Worm (Caenorhabditis elegans) whole organism, L3 larva: Measurements from ENCODE around the gene F59G1.8.
"Not testable (repeated sequence)": the region's sequence is repeated elsewhere in the genome, so short reads cannot be mapped to it uniquely, and the experiment has no call there.

Experiments
- R02D3.7 ChIP-seq: fragments of 150-350 bp; optimal IDR thresholded peaks from 2 replicates; lab custom pipeline; 2014; ENCODE audit warnings: missing biosample characterization, missing genetic modification characterization
- ZK546.5 ChIP-seq: sonication (generic microtip); optimal IDR thresholded peaks from 2 replicates; lab custom pipeline; 2017; ENCODE audit warnings: missing biosample characterization, missing genetic modification characterization
- aly-2 ChIP-seq: fragments of 150-350 bp; optimal IDR thresholded peaks from 2 replicates; lab custom pipeline; 2014; ENCODE audit warnings: missing biosample characterization, missing genetic modification characterization
- ceh-28 ChIP-seq: fragments of 150-350 bp; optimal IDR thresholded peaks from 2 replicates; lab custom pipeline; 2014; ENCODE audit warnings: missing biosample characterization, missing genetic modification reagents, missing genetic modification characterization
- ceh-82 ChIP-seq: fragments of 150-350 bp; optimal IDR thresholded peaks from 2 replicates; lab custom pipeline; 2014; ENCODE audit warnings: missing biosample characterization, missing genetic modification characterization
- ceh-9 ChIP-seq: sonication (generic microtip); optimal IDR thresholded peaks from 2 replicates; lab custom pipeline; 2018; ENCODE audit warnings: missing biosample characterization, missing genetic modification characterization
- daf-12 ChIP-seq: fragments of 150-350 bp; optimal IDR thresholded peaks from 2 replicates; lab custom pipeline; 2014; ENCODE audit warnings: missing biosample characterization, missing genetic modification reagents, missing genetic modification characterization
- egl-27 ChIP-seq: sonication (generic microtip); optimal IDR thresholded peaks from 4 replicates; lab custom pipeline; 2017; ENCODE audit warnings: missing biosample characterization, missing genetic modification reagents, missing genetic modification characterization
- egl-5 ChIP-seq: fragments of 150-350 bp; optimal IDR thresholded peaks from 2 replicates; lab custom pipeline; 2017; ENCODE audit warnings: missing biosample characterization, missing genetic modification reagents, missing genetic modification characterization, inconsistent platforms
- elt-1 ChIP-seq: fragments of 150-350 bp; optimal IDR thresholded peaks from 2 replicates; lab custom pipeline; 2014; ENCODE audit warnings: missing biosample characterization, missing genetic modification characterization
- elt-2 ChIP-seq: sonication (generic microtip); optimal IDR thresholded peaks from 2 replicates; lab custom pipeline; 2016; ENCODE audit warnings: missing genetic modification reagents, mild to moderate bottlenecking, missing genetic modification characterization, missing compliant biosample characterization
- elt-3 ChIP-seq, 3 experiments: fragments of 150-350 bp in 1 of 3; sonication (generic microtip) in 2 of 3; optimal IDR thresholded peaks; 2 replicates in 2 of 3; 4 replicates in 1 of 3; lab custom pipeline; 2014 to 2017; ENCODE audit warnings: missing biosample characterization in 3 of 3, missing genetic modification characterization in 3 of 3
- eor-1 ChIP-seq, 2 experiments: fragments of 150-350 bp; optimal IDR thresholded peaks; 2 replicates each; lab custom pipeline; 2014 to 2018; ENCODE audit warnings: missing biosample characterization in 2 of 2, missing genetic modification characterization in 2 of 2
- fkh-2 ChIP-seq: fragments of 150-350 bp; optimal IDR thresholded peaks from 2 replicates; lab custom pipeline; 2014; ENCODE audit warnings: missing biosample characterization, missing genetic modification reagents, missing genetic modification characterization
- fos-1 ChIP-seq: fragments of 150-350 bp; optimal IDR thresholded peaks from 2 replicates; lab custom pipeline; 2014; ENCODE audit warnings: missing biosample characterization, missing genetic modification characterization
- hmg-11 ChIP-seq: sonication (generic microtip); optimal IDR thresholded peaks from 2 replicates; lab custom pipeline; 2016; ENCODE audit warnings: missing genetic modification characterization, missing compliant biosample characterization
- jun-1 ChIP-seq: fragments of 150-350 bp; optimal IDR thresholded peaks from 2 replicates; lab custom pipeline; 2014; ENCODE audit warnings: missing biosample characterization, missing genetic modification reagents, missing genetic modification characterization
- lin-15B ChIP-seq: fragments of 150-350 bp; optimal IDR thresholded peaks from 2 replicates; lab custom pipeline; 2014; ENCODE audit warnings: missing biosample characterization, missing genetic modification characterization
- lin-39 ChIP-seq: fragments of 150-350 bp; optimal IDR thresholded peaks from 2 replicates; lab custom pipeline; 2018; ENCODE audit warnings: missing biosample characterization, missing genetic modification reagents, missing genetic modification characterization
- mdl-1 ChIP-seq: fragments of 150-350 bp; optimal IDR thresholded peaks from 2 replicates; lab custom pipeline; 2014; ENCODE audit warnings: missing biosample characterization, missing genetic modification characterization
- nfya-1 ChIP-seq: sonication (generic microtip); optimal IDR thresholded peaks from 2 replicates; lab custom pipeline; 2017; ENCODE audit warnings: missing genetic modification characterization, mild to moderate bottlenecking, missing compliant biosample characterization, antibody characterized with exemption, moderate library complexity; ENCODE audit not compliant: insufficient read depth
- nhr-11 ChIP-seq: fragments of 150-350 bp; optimal IDR thresholded peaks from 2 replicates; lab custom pipeline; 2014; ENCODE audit warnings: missing biosample characterization, missing genetic modification characterization
- nhr-23 ChIP-seq: fragments of 150-350 bp; optimal IDR thresholded peaks from 2 replicates; lab custom pipeline; 2014; ENCODE audit warnings: missing biosample characterization, missing genetic modification reagents, missing genetic modification characterization
- nhr-25 ChIP-seq: sonication (generic microtip); optimal IDR thresholded peaks from 2 replicates; lab custom pipeline; 2017; ENCODE audit warnings: missing biosample characterization, missing genetic modification characterization
- nhr-28 ChIP-seq: fragments of 150-350 bp; optimal IDR thresholded peaks from 2 replicates; lab custom pipeline; 2014; ENCODE audit warnings: missing biosample characterization, missing genetic modification characterization
- nhr-43 ChIP-seq: sonication (generic microtip); optimal IDR thresholded peaks from 2 replicates; lab custom pipeline; 2016; ENCODE audit warnings: mild to moderate bottlenecking, missing genetic modification characterization, missing compliant biosample characterization; ENCODE audit not compliant: poor library complexity, severe bottlenecking
- nhr-67 ChIP-seq: fragments of 150-350 bp; optimal IDR thresholded peaks from 2 replicates; lab custom pipeline; 2014; ENCODE audit warnings: missing biosample characterization, missing genetic modification characterization
- pha-4 ChIP-seq: fragments of 150-350 bp; optimal IDR thresholded peaks from 2 replicates; lab custom pipeline; 2014; ENCODE audit warnings: missing biosample characterization, missing genetic modification reagents, missing genetic modification characterization
- pqm-1 ChIP-seq: fragments of 150-350 bp; optimal IDR thresholded peaks from 2 replicates; lab custom pipeline; 2017; ENCODE audit warnings: missing biosample characterization, missing genetic modification characterization, inconsistent platforms
- sea-2 ChIP-seq: fragments of 150-350 bp; sonication (generic microtip); optimal IDR thresholded peaks from 4 replicates; lab custom pipeline; 2014; ENCODE audit warnings: missing biosample characterization, missing genetic modification reagents, missing genetic modification characterization
- skn-1 ChIP-seq: fragments of 150-350 bp; optimal IDR thresholded peaks from 2 replicates; lab custom pipeline; 2014; ENCODE audit warnings: missing biosample characterization, missing genetic modification characterization
- snpc-4 ChIP-seq: fragments of 150-350 bp; optimal IDR thresholded peaks from 2 replicates; lab custom pipeline; 2014; ENCODE audit warnings: missing biosample characterization, missing genetic modification characterization
- tbx-2 ChIP-seq: sonication (generic microtip); optimal IDR thresholded peaks from 2 replicates; lab custom pipeline; 2016; ENCODE audit warnings: mild to moderate bottlenecking, missing genetic modification characterization, missing compliant biosample characterization
- unc-39 ChIP-seq: sonication (generic microtip); optimal IDR thresholded peaks from 4 replicates; lab custom pipeline; 2017; ENCODE audit warnings: missing biosample characterization, missing genetic modification characterization
- zag-1 ChIP-seq: fragments of 150-350 bp; optimal IDR thresholded peaks from 2 replicates; lab custom pipeline; 2014; ENCODE audit warnings: missing biosample characterization, missing genetic modification characterization
- ztf-11 ChIP-seq: fragments of 150-350 bp; optimal IDR thresholded peaks from 2 replicates; lab custom pipeline; 2014; ENCODE audit warnings: missing biosample characterization, missing genetic modification characterization
- ztf-4 ChIP-seq: fragments of 150-350 bp; optimal IDR thresholded peaks from 2 replicates; lab custom pipeline; 2014; ENCODE audit warnings: missing biosample characterization, missing genetic modification characterization

The F59G1.8 gene

ce11 chrII:5876511-5876910 lies 29.9 kb upstream of the F59G1.8 start, which contains the start of gene F55C12.2:
TSS of gene F55C12.2 (plus strand) at chrII:5876811.
- not testable (repeated sequence) for TF ChIP-seq nhr-11 (tag; lab: Kevin White, UChicago); egl-5; nhr-28 (tag; lab: Kevin White, UChicago)

ce11 chrII:5880677-5881076 lies 25.7 kb upstream of the F59G1.8 start:
- TF ChIP-seq elt-1 (tag; lab: Kevin White, UChicago) = no peak
- no peak for TF ChIP-seq hmg-11
- TF ChIP-seq ZK546.5 = no peak
- no peak for TF ChIP-seq ceh-28 (tag; lab: Kevin White, UChicago)
- no peak for TF ChIP-seq nhr-28 (tag; lab: Kevin White, UChicago)
- peak; percentile 19 for TF ChIP-seq nhr-23 (tag; lab: Kevin White, UChicago)
- peak; percentile 90 for TF ChIP-seq nhr-25 (tag; lab: Kevin White, UChicago)
- TF ChIP-seq ztf-4 = no peak
- TF ChIP-seq egl-5 = no peak
- no peak for TF ChIP-seq ceh-82 (tag; lab: Kevin White, UChicago)
- TF ChIP-seq mdl-1 (tag; lab: Kevin White, UChicago) = no peak
- TF ChIP-seq fos-1 = no peak
- no peak for TF ChIP-seq zag-1
- TF ChIP-seq ceh-9 (tag; lab: Kevin White, UChicago) = no peak

- no peak for TF ChIP-seq ZK546.5
Observed at ce11 chrII:5884252-5884651, 22.1 kb upstream of the F59G1.8 start, which contains the start of gene rfip-1. TSS of gene rfip-1 (plus strand) at chrII:5884552.

- TF ChIP-seq skn-1 (tag; lab: Kevin White, UChicago) (no peak), nhr-67 (no peak), fkh-2 (no peak), zag-1 (no peak), R02D3.7 (tag; lab: Kevin White, UChicago) (no peak), elt-3 (tag; optimal IDR thresholded peaks at IDR 0.05; lab: Kevin White, UChicago) (peak in 1 of 3 experiments; percentile 53), ztf-11 (tag; lab: Kevin White, UChicago) (no peak), nhr-43 (tag; lab: Kevin White, UChicago) (peak; percentile 77), nhr-28 (tag; lab: Kevin White, UChicago) (no peak), lin-15B (tag; lab: Kevin White, UChicago) (no peak), ceh-82 (tag; lab: Kevin White, UChicago) (no peak), tbx-2 (tag; lab: Kevin White, UChicago) (no peak), jun-1 (tag; lab: Kevin White, UChicago) (no peak), snpc-4 (tag; lab: Kevin White, UChicago) (no peak), daf-12 (no peak), lin-39 (tag; lab: Kevin White, UChicago) (no peak), elt-2 (tag; lab: Kevin White, UChicago) (peak; percentile 67), nfya-1 (peak; percentile 56), pqm-1 (tag; lab: Kevin White, UChicago) (no peak), ZK546.5 (no peak), pha-4 (tag; lab: Kevin White, UChicago) (peak; percentile 17), nhr-23 (tag; lab: Kevin White, UChicago) (peak; percentile 72), egl-5 (no peak), egl-27 (tag; lab: Kevin White, UChicago) (no peak), eor-1 (tag; optimal IDR thresholded peaks at IDR 0.05; lab: Kevin White, UChicago) (no peak), ceh-28 (tag; lab: Kevin White, UChicago) (peak; percentile 60), aly-2 (no peak), ceh-9 (tag; lab: Kevin White, UChicago) (no peak), unc-39 (no peak), nhr-25 (tag; lab: Kevin White, UChicago) (peak; percentile 96), sea-2 (no peak)
Observed at ce11 chrII:5885966-5886621, 20.3 kb upstream of the F59G1.8 start.
